Worm (Caenorhabditis elegans) whole organism, L4 larva: Measurements from ENCODE around the gene mul-1.

Experiments
- D1046.2 ChIP-seq: fragments of 200-800 bp; sonication (Bioruptor generic); IDR thresholded peaks from 2 replicates; pipeline ENCODE4 v1.3.6; 2022; ENCODE audit warnings: missing genetic modification characterization, missing compliant biosample characterization
- aha-1 ChIP-seq: fragments of 150-350 bp; peaks from one replicate; lab custom pipeline; 2014; ENCODE audit warnings: missing biosample characterization, missing genetic modification characterization
- ces-1 ChIP-seq: fragments of 150-350 bp; sonication (generic microtip); optimal IDR thresholded peaks from 4 replicates; lab custom pipeline; 2014; ENCODE audit warnings: missing biosample characterization, missing genetic modification reagents, missing genetic modification characterization
- daf-12 ChIP-seq: fragments of 150-350 bp; optimal IDR thresholded peaks from 2 replicates; lab custom pipeline; 2014; ENCODE audit warnings: missing biosample characterization, missing genetic modification reagents, missing genetic modification characterization
- fkh-10 ChIP-seq: fragments of 150-350 bp; optimal IDR thresholded peaks from 2 replicates; lab custom pipeline; 2014; ENCODE audit warnings: missing biosample characterization, missing genetic modification reagents, missing genetic modification characterization
- lsy-2 ChIP-seq, 2 experiments: fragments of 150-350 bp in 1 of 2; sonication (generic microtip) in 1 of 2; optimal IDR thresholded peaks; 2 replicates each; lab custom pipeline; 2014 to 2017; ENCODE audit warnings: missing biosample characterization in 2 of 2, missing genetic modification characterization in 2 of 2
- mep-1 ChIP-seq: fragments of 150-350 bp; sonication (generic microtip); optimal IDR thresholded peaks from 3 replicates; lab custom pipeline; 2014; ENCODE audit warnings: missing biosample characterization, missing genetic modification characterization
- mes-2 ChIP-seq: sonication (generic microtip); optimal IDR thresholded peaks from 2 replicates; lab custom pipeline; 2016; ENCODE audit warnings: missing genotype, mild to moderate bottlenecking, missing genetic modification characterization, missing compliant biosample characterization; ENCODE audit not compliant: poor library complexity, severe bottlenecking
- nhr-111 ChIP-seq: fragments of 200-800 bp; sonication (Bioruptor generic); optimal IDR thresholded peaks from 2 replicates; lab custom pipeline; 2018; ENCODE audit warnings: mild to moderate bottlenecking, missing genetic modification characterization, missing compliant biosample characterization
- zag-1 ChIP-seq: fragments of 150-350 bp; optimal IDR thresholded peaks from 2 replicates; lab custom pipeline; 2014; ENCODE audit warnings: missing biosample characterization, missing genetic modification characterization
- zip-2 ChIP-seq: fragments of 150-350 bp; optimal IDR thresholded peaks from 2 replicates; lab custom pipeline; 2014; ENCODE audit warnings: missing biosample characterization, missing genetic modification characterization

ce11 chrIV:4099773-4100172 lies 23.2 kb downstream of the mul-1 start:
- TF ChIP-seq nhr-111 (no peak), ces-1 (GFP tag; lab: Kevin White, UChicago) (no peak), zag-1 (tag; lab: Kevin White, UChicago) (no peak), zip-2 (no peak), daf-12 (tag; lab: Kevin White, UChicago) (no peak), lsy-2 (tag; optimal IDR thresholded peaks at IDR 0.05; lab: Kevin White, UChicago) (no peak), mep-1 (tag; lab: Kevin White, UChicago) (no peak), mes-2 (no peak), aha-1 (tag; lab: Kevin White, UChicago) (no peak), fkh-10 (no peak), D1046.2 (no peak)
